Worm (Caenorhabditis elegans) whole organism, mixed stage, embryonic: ENCODE data around the gene srd-44.
"Not testable (repeated sequence)": the region's sequence is repeated elsewhere in the genome, so short reads cannot be mapped to it uniquely, and the experiment has no call there.

Experiments used
- M03D4.4 ChIP-seq: sonication (generic microtip); optimal IDR thresholded peaks from 2 replicates; lab custom pipeline; 2017; ENCODE audit warnings: mild to moderate bottlenecking, missing genetic modification characterization, missing compliant biosample characterization
- bed-3 ChIP-seq: fragments of 200-800 bp; sonication (Bioruptor generic); optimal IDR thresholded peaks from 3 replicates; lab custom pipeline; 2018; ENCODE audit warnings: mild to moderate bottlenecking, missing genetic modification characterization, moderate library complexity, missing compliant biosample characterization
- blmp-1 ChIP-seq: fragments of 150-350 bp; optimal IDR thresholded peaks from 2 replicates; lab custom pipeline; 2014; ENCODE audit warnings: missing biosample characterization, missing genetic modification characterization
- ceh-39 ChIP-seq: fragments of 150-350 bp; optimal IDR thresholded peaks from 2 replicates; lab custom pipeline; 2014; ENCODE audit warnings: missing biosample characterization, missing genetic modification characterization
- ceh-83 ChIP-seq: fragments of 200-800 bp; sonication (Bioruptor generic); optimal IDR thresholded peaks from 2 replicates; lab custom pipeline; 2018; ENCODE audit warnings: mild to moderate bottlenecking, missing genetic modification characterization, missing compliant biosample characterization
- ces-1 ChIP-seq: fragments of 150-350 bp; optimal IDR thresholded peaks from 2 replicates; lab custom pipeline; 2014; ENCODE audit warnings: missing biosample characterization, missing genetic modification reagents, missing genetic modification characterization
- drap-1 ChIP-seq: fragments of 200-800 bp; sonication (Bioruptor generic); optimal IDR thresholded peaks from 3 replicates; lab custom pipeline; 2018; ENCODE audit warnings: mild to moderate bottlenecking, missing genetic modification characterization, missing compliant biosample characterization
- elt-1 ChIP-seq: sonication (generic microtip); optimal IDR thresholded peaks from 2 replicates; lab custom pipeline; 2017; ENCODE audit warnings: missing genetic modification characterization, mild to moderate bottlenecking, missing compliant biosample characterization, antibody characterized with exemption, moderate library complexity, borderline replicate concordance; ENCODE audit not compliant: insufficient read depth
- elt-3 ChIP-seq: fragments of 150-350 bp; optimal IDR thresholded peaks from 2 replicates; lab custom pipeline; 2014; ENCODE audit warnings: missing biosample characterization, missing genetic modification characterization
- flh-1 ChIP-seq: fragments of 200-800 bp; sonication (Bioruptor generic); optimal IDR thresholded peaks from 2 replicates; lab custom pipeline; 2018; ENCODE audit warnings: mild to moderate bottlenecking, missing genetic modification characterization, moderate library complexity, missing compliant biosample characterization
- ham-2 ChIP-seq: fragments of 200-800 bp; sonication (Bioruptor generic); optimal IDR thresholded peaks from 2 replicates; lab custom pipeline; 2018; ENCODE audit warnings: mild to moderate bottlenecking, missing genetic modification characterization, missing compliant biosample characterization
- hlh-1 ChIP-seq: fragments of 150-350 bp; optimal IDR thresholded peaks from 2 replicates; lab custom pipeline; 2014; ENCODE audit warnings: missing biosample characterization, missing genetic modification reagents, missing genetic modification characterization
- lin-13 ChIP-seq: fragments of 150-350 bp; optimal IDR thresholded peaks from 2 replicates; lab custom pipeline; 2014; ENCODE audit warnings: missing biosample characterization, missing genetic modification characterization
- lin-32 ChIP-seq: fragments of 200-800 bp; sonication (Bioruptor generic); optimal IDR thresholded peaks from 2 replicates; lab custom pipeline; 2018; ENCODE audit warnings: mild to moderate bottlenecking, missing genetic modification characterization, missing compliant biosample characterization
- lsy-2 ChIP-seq: fragments of 150-350 bp; optimal IDR thresholded peaks from 2 replicates; lab custom pipeline; 2014; ENCODE audit warnings: missing biosample characterization, missing genetic modification characterization
- mab-5 ChIP-seq: fragments of 150-350 bp; optimal IDR thresholded peaks from 2 replicates; lab custom pipeline; 2014; ENCODE audit warnings: missing biosample characterization, missing genetic modification characterization
- mep-1 ChIP-seq: fragments of 150-350 bp; optimal IDR thresholded peaks from 2 replicates; lab custom pipeline; 2017; ENCODE audit warnings: missing biosample characterization, missing genetic modification reagents, missing genetic modification characterization, inconsistent platforms
- nhr-12 ChIP-seq: fragments of 150-350 bp; optimal IDR thresholded peaks from 2 replicates; lab custom pipeline; 2014; ENCODE audit warnings: missing biosample characterization, missing genetic modification characterization
- nhr-2 ChIP-seq: fragments of 150-350 bp; optimal IDR thresholded peaks from 2 replicates; lab custom pipeline; 2014; ENCODE audit warnings: missing biosample characterization, missing genetic modification characterization
- nhr-237 ChIP-seq: fragments of 150-350 bp; optimal IDR thresholded peaks from 2 replicates; lab custom pipeline; 2014; ENCODE audit warnings: missing biosample characterization, missing genetic modification characterization
- nhr-28 ChIP-seq: fragments of 150-350 bp; optimal IDR thresholded peaks from 2 replicates; lab custom pipeline; 2014; ENCODE audit warnings: missing biosample characterization, missing genetic modification characterization
- nhr-76 ChIP-seq: sonication (generic microtip); optimal IDR thresholded peaks from 2 replicates; lab custom pipeline; 2017; ENCODE audit warnings: missing biosample characterization, missing genetic modification characterization
- pha-4 ChIP-seq: fragments of 150-350 bp; optimal IDR thresholded peaks from 2 replicates; lab custom pipeline; 2018; ENCODE audit warnings: missing biosample characterization, missing genetic modification reagents, missing genetic modification characterization
- sem-2 ChIP-seq: fragments of 200-800 bp; sonication (Bioruptor generic); optimal IDR thresholded peaks from 2 replicates; lab custom pipeline; 2018; ENCODE audit warnings: mild to moderate bottlenecking, missing genetic modification characterization, missing compliant biosample characterization
- snpc-4 ChIP-seq: fragments of 150-350 bp; optimal IDR thresholded peaks from 2 replicates; lab custom pipeline; 2014; ENCODE audit warnings: missing biosample characterization, missing genetic modification characterization
- sptf-1 ChIP-seq: sonication (generic microtip); optimal IDR thresholded peaks from 2 replicates; lab custom pipeline; 2017; ENCODE audit warnings: mild to moderate bottlenecking, missing genetic modification characterization, moderate library complexity, missing compliant biosample characterization
- tbx-8 ChIP-seq: fragments of 200-800 bp; sonication (Bioruptor generic); optimal IDR thresholded peaks from 2 replicates; lab custom pipeline; 2018; ENCODE audit warnings: mild to moderate bottlenecking, missing genetic modification characterization, moderate library complexity, missing compliant biosample characterization
- unc-120 ChIP-seq: sonication (generic microtip); optimal IDR thresholded peaks from 2 replicates; lab custom pipeline; 2017; ENCODE audit warnings: missing genetic modification characterization, missing compliant biosample characterization; ENCODE audit not compliant: poor library complexity, severe bottlenecking
- unc-39 ChIP-seq: fragments of 150-350 bp; optimal IDR thresholded peaks from 2 replicates; lab custom pipeline; 2014; ENCODE audit warnings: missing biosample characterization, missing genetic modification characterization
- unc-62 ChIP-seq: fragments of 150-350 bp; optimal IDR thresholded peaks from 2 replicates; lab custom pipeline; 2014; ENCODE audit warnings: missing biosample characterization, missing genetic modification reagents, missing genetic modification characterization
- zip-8 ChIP-seq: fragments of 150-350 bp; optimal IDR thresholded peaks from 2 replicates; lab custom pipeline; 2014; ENCODE audit warnings: missing biosample characterization, missing genetic modification characterization

srd-44 gene

ce11 chrX:12298324-12298723, 39.9 kb upstream of the srd-44 start, which contains the start of gene W06D11.3:
Gene W06D11.3 (plus strand): TSS chrX:12298683.
- TF ChIP-seq elt-1 = no peak
- TF ChIP-seq M03D4.4 (tag; lab: Kevin White, UChicago) = no peak
- no peak for TF ChIP-seq ceh-83 (GFP tag; lab: Kevin White, UChicago)
- no peak for TF ChIP-seq tbx-8 (GFP tag; lab: Kevin White, UChicago)
- no peak for TF ChIP-seq drap-1 (GFP tag; lab: Kevin White, UChicago)
- TF ChIP-seq flh-1 (GFP tag; lab: Kevin White, UChicago) = no peak
- no peak for TF ChIP-seq unc-120 (tag; lab: Kevin White, UChicago)
- no peak for TF ChIP-seq sptf-1 (tag; lab: Kevin White, UChicago)
- TF ChIP-seq nhr-237 (tag; lab: Kevin White, UChicago) = no peak
- TF ChIP-seq ceh-39 (tag; lab: Kevin White, UChicago) = no peak
- no peak for TF ChIP-seq lin-13 (tag; lab: Kevin White, UChicago)
- no peak for TF ChIP-seq elt-3
- no peak for TF ChIP-seq lin-32 (GFP tag; lab: Kevin White, UChicago)
- no peak for TF ChIP-seq unc-39 (tag; lab: Kevin White, UChicago)
- no peak for TF ChIP-seq mep-1 (tag; lab: Kevin White, UChicago)
- TF ChIP-seq sem-2 (GFP tag; lab: Kevin White, UChicago) = no peak
- no peak for TF ChIP-seq hlh-1 (tag; lab: Kevin White, UChicago)
- no peak for TF ChIP-seq snpc-4 (tag; lab: Kevin White, UChicago)

- TF ChIP-seq lin-13 (tag; lab: Kevin White, UChicago) = no peak
- no peak for TF ChIP-seq sptf-1 (tag; lab: Kevin White, UChicago)
- no peak for TF ChIP-seq elt-3
- no peak for TF ChIP-seq nhr-76 (tag; lab: Kevin White, UChicago)
- no peak for TF ChIP-seq ces-1
- no peak for TF ChIP-seq mep-1 (tag; lab: Kevin White, UChicago)
- TF ChIP-seq mab-5 = no peak
- TF ChIP-seq zip-8 = no peak
- no peak for TF ChIP-seq nhr-12
- TF ChIP-seq flh-1 (GFP tag; lab: Kevin White, UChicago) = no peak
- TF ChIP-seq ceh-83 (GFP tag; lab: Kevin White, UChicago) = no peak
Measured at ce11 chrX:12299834-12300233, 38.4 kb upstream of the srd-44 start, which contains the start of gene W06D11.5. Gene W06D11.5 (plus strand): TSS chrX:12300134.

- TF ChIP-seq unc-62; bed-3; unc-39 (tag; lab: Kevin White, UChicago): not testable (repeated sequence)
Measured at ce11 chrX:12302755-12303154, 35.5 kb upstream of the srd-44 start, which contains the start of gene dot-1.3. Gene dot-1.3 (minus strand): TSS chrX:12302855.

ce11 chrX:12304231-12304630, 34.0 kb upstream of the srd-44 start:
- TF ChIP-seq bed-3 = no peak
- TF ChIP-seq pha-4 (tag; lab: Kevin White, UChicago) = no peak
- no peak for TF ChIP-seq ham-2 (GFP tag; lab: Kevin White, UChicago)
- TF ChIP-seq nhr-76 (tag; lab: Kevin White, UChicago) = no peak
- TF ChIP-seq ces-1 = no peak

ce11 chrX:12306565-12306964, 31.7 kb upstream of the srd-44 start, which contains the start of gene phf-32:
Gene phf-32 (plus strand): TSS chrX:12306865.
- TF ChIP-seq nhr-2 (tag; lab: Kevin White, UChicago) (no peak), blmp-1 (tag; lab: Kevin White, UChicago) (no peak), nhr-28 (tag; lab: Kevin White, UChicago) (no peak), unc-62 (no peak), elt-3 (no peak), snpc-4 (tag; lab: Kevin White, UChicago) (no peak), nhr-76 (tag; lab: Kevin White, UChicago) (no peak), drap-1 (GFP tag; lab: Kevin White, UChicago) (no peak), lsy-2 (tag; lab: Kevin White, UChicago) (no peak), mep-1 (tag; lab: Kevin White, UChicago) (no peak), ceh-39 (tag; lab: Kevin White, UChicago) (no peak), lin-32 (GFP tag; lab: Kevin White, UChicago) (no peak)
